Fruit fly (Drosophila melanogaster) whole organism, prepupa: ENCODE measurements around the gene CG3769.

Source experiments
- Blimp-1 ChIP-seq: fragments of 200-800 bp; sonication (Bioruptor generic); optimal IDR thresholded peaks from 3 replicates; lab custom pipeline; 2017; ENCODE audit warnings: missing biosample characterization, missing genetic modification characterization, mild to moderate bottlenecking, moderate library complexity, missing genetic modification reagents
- CG10631 ChIP-seq: fragments of 200-800 bp; sonication (Bioruptor generic); optimal IDR thresholded peaks from 2 replicates; lab custom pipeline; 2016; ENCODE audit warnings: missing biosample characterization, missing genetic modification characterization
- CG10669 ChIP-seq: fragments of 200-800 bp; sonication (Bioruptor generic); optimal IDR thresholded peaks from 3 replicates; lab custom pipeline; 2018; ENCODE audit warnings: missing biosample characterization, mild to moderate bottlenecking, missing genetic modification characterization, moderate library complexity
- CG11294 ChIP-seq: fragments of 200-800 bp; sonication (Bioruptor generic); IDR thresholded peaks from 2 replicates; pipeline ENCODE4 v1.3.6; 2022; ENCODE audit warnings: missing biosample characterization, missing genetic modification characterization
- CG11902 ChIP-seq: fragments of 200-800 bp; sonication (Bioruptor generic); optimal IDR thresholded peaks from 3 replicates; lab custom pipeline; 2016; ENCODE audit warnings: missing biosample characterization, missing genetic modification characterization
- CG1621 ChIP-seq: fragments of 200-800 bp; sonication (Bioruptor generic); optimal IDR thresholded peaks from 3 replicates; lab custom pipeline; 2018; ENCODE audit warnings: missing biosample characterization, mild to moderate bottlenecking, missing genetic modification characterization
- CG32006 ChIP-seq: fragments of 200-800 bp; sonication (Bioruptor generic); optimal IDR thresholded peaks from 3 replicates; lab custom pipeline; 2017; ENCODE audit warnings: missing biosample characterization, mild to moderate bottlenecking, missing genetic modification characterization
- CG34406 ChIP-seq: fragments of 200-800 bp; sonication (Bioruptor generic); optimal IDR thresholded peaks from 3 replicates; lab custom pipeline; 2016; ENCODE audit warnings: missing biosample characterization, missing genetic modification characterization
- CG3919 ChIP-seq: fragments of 200-800 bp; sonication (Bioruptor generic); optimal IDR thresholded peaks from 3 replicates; lab custom pipeline; 2016; ENCODE audit warnings: missing biosample characterization, missing genetic modification characterization
- CG6163 ChIP-seq: fragments of 200-800 bp; sonication (Bioruptor generic); IDR thresholded peaks from 3 replicates; pipeline ENCODE4 v1.3.6; 2022; ENCODE audit warnings: missing biosample characterization, missing genetic modification characterization
- CG6792 ChIP-seq: fragments of 200-800 bp; sonication (Bioruptor generic); optimal IDR thresholded peaks from 3 replicates; lab custom pipeline; 2016; ENCODE audit warnings: missing biosample characterization, missing genetic modification characterization
- CG6808 ChIP-seq: fragments of 200-800 bp; sonication (Bioruptor generic); optimal IDR thresholded peaks from 3 replicates; lab custom pipeline; 2017; ENCODE audit warnings: missing biosample characterization, missing genetic modification characterization, mild to moderate bottlenecking, moderate library complexity, missing genetic modification reagents
- CG7368 ChIP-seq: fragments of 200-800 bp; sonication (Bioruptor generic); optimal IDR thresholded peaks from 3 replicates; lab custom pipeline; 2016; ENCODE audit warnings: missing biosample characterization, missing genetic modification characterization
- CG8119 ChIP-seq: fragments of 200-800 bp; sonication (Bioruptor generic); IDR thresholded peaks from 3 replicates; pipeline ENCODE4 v1.3.6; 2022; ENCODE audit warnings: missing biosample characterization, missing genetic modification characterization
- CG8319 ChIP-seq: fragments of 200-800 bp; sonication (Bioruptor generic); optimal IDR thresholded peaks from 3 replicates; lab custom pipeline; 2016; ENCODE audit warnings: missing biosample characterization, missing genetic modification characterization
- CG9139 ChIP-seq: fragments of 200-800 bp; sonication (Bioruptor generic); optimal IDR thresholded peaks from 3 replicates; lab custom pipeline; 2017; ENCODE audit warnings: missing biosample characterization, mild to moderate bottlenecking, missing genetic modification characterization
- Eip78C ChIP-seq: fragments of 200-800 bp; sonication (Bioruptor generic); peaks from one replicate; lab custom pipeline; 2016; ENCODE audit warnings: missing biosample characterization, missing genetic modification characterization
- Ets21C ChIP-seq: fragments of 200-800 bp; sonication (Bioruptor generic); optimal IDR thresholded peaks from 3 replicates; lab custom pipeline; 2016; ENCODE audit warnings: missing biosample characterization, missing genetic modification characterization
- Ets96B ChIP-seq: fragments of 200-800 bp; optimal IDR thresholded peaks from 2 replicates; lab custom pipeline; 2019; ENCODE audit warnings: missing biosample characterization, mild to moderate bottlenecking, missing genetic modification characterization, moderate library complexity
- Gug ChIP-seq: fragments of 200-800 bp; sonication (Bioruptor generic); IDR thresholded peaks from 2 replicates; pipeline ENCODE4 v1.3.6; 2022; ENCODE audit warnings: missing biosample characterization, missing genetic modification characterization
- Hr38 ChIP-seq: sonication (Bioruptor generic); optimal IDR thresholded peaks from 2 replicates; lab custom pipeline; 2016; ENCODE audit warnings: missing biosample characterization, missing genetic modification characterization
- Hr39 ChIP-seq: fragments of 200-800 bp; sonication (Bioruptor generic); optimal IDR thresholded peaks from 2 replicates; lab custom pipeline; 2016; ENCODE audit warnings: missing biosample characterization, missing genetic modification characterization
- Hr4 ChIP-seq: fragments of 200-800 bp; sonication (Bioruptor generic); optimal IDR thresholded peaks from 3 replicates; lab custom pipeline; 2016; ENCODE audit warnings: missing biosample characterization, missing genetic modification characterization
- Lpt ChIP-seq: fragments of 200-800 bp; sonication (Bioruptor generic); optimal IDR thresholded peaks from 3 replicates; lab custom pipeline; 2016; ENCODE audit warnings: missing biosample characterization, missing genetic modification characterization
- Smox ChIP-seq: fragments of 200-800 bp; sonication (Bioruptor generic); optimal IDR thresholded peaks from 3 replicates; lab custom pipeline; 2016; ENCODE audit warnings: missing biosample characterization, missing genetic modification characterization
- Sox102F ChIP-seq: fragments of 200-800 bp; sonication (Bioruptor generic); optimal IDR thresholded peaks from 2 replicates; lab custom pipeline; 2016; ENCODE audit warnings: missing biosample characterization, mild to moderate bottlenecking, missing genetic modification characterization
- Sox14 ChIP-seq: fragments of 200-800 bp; sonication (Bioruptor generic); optimal IDR thresholded peaks from 3 replicates; lab custom pipeline; 2016; ENCODE audit warnings: missing biosample characterization, missing genetic modification characterization
- Sox15 ChIP-seq: fragments of 200-800 bp; sonication (Bioruptor generic); optimal IDR thresholded peaks from 3 replicates; lab custom pipeline; 2016; ENCODE audit warnings: missing biosample characterization, missing genetic modification characterization
- achi ChIP-seq: fragments of 200-800 bp; sonication (Bioruptor generic); optimal IDR thresholded peaks from 3 replicates; lab custom pipeline; 2016; ENCODE audit warnings: missing biosample characterization, missing genetic modification characterization
- acj6 ChIP-seq: fragments of 200-800 bp; sonication (Bioruptor generic); optimal IDR thresholded peaks from 3 replicates; lab custom pipeline; 2016; ENCODE audit warnings: missing biosample characterization, missing genetic modification characterization
- dsx ChIP-seq: fragments of 200-800 bp; optimal IDR thresholded peaks from 3 replicates; lab custom pipeline; 2019; ENCODE audit warnings: missing biosample characterization, mild to moderate bottlenecking, missing genetic modification characterization, moderate library complexity; ENCODE audit not compliant: poor library complexity, severe bottlenecking
- eg ChIP-seq: fragments of 200-800 bp; sonication (Bioruptor generic); IDR thresholded peaks from 3 replicates; pipeline ENCODE4 v1.3.6; 2022; ENCODE audit warnings: missing biosample characterization, missing genetic modification characterization
- esn ChIP-seq: fragments of 200-800 bp; sonication (Bioruptor generic); optimal IDR thresholded peaks from 2 replicates; lab custom pipeline; 2016; ENCODE audit warnings: missing biosample characterization, mild to moderate bottlenecking, missing genetic modification characterization, moderate library complexity
- fd85E ChIP-seq: fragments of 200-800 bp; sonication (Bioruptor generic); optimal IDR thresholded peaks from 3 replicates; lab custom pipeline; 2016; ENCODE audit warnings: missing biosample characterization, missing genetic modification characterization
- fkh ChIP-seq: fragments of 200-800 bp; sonication (Bioruptor generic); optimal IDR thresholded peaks from 3 replicates; lab custom pipeline; 2017; ENCODE audit warnings: missing biosample characterization, mild to moderate bottlenecking, missing genetic modification characterization, moderate library complexity
- lz ChIP-seq: fragments of 200-800 bp; sonication (Bioruptor generic); optimal IDR thresholded peaks from 3 replicates; lab custom pipeline; 2016; ENCODE audit warnings: missing biosample characterization, missing genetic modification characterization
- salr ChIP-seq, 2 experiments: fragments of 200-800 bp; sonication (Bioruptor generic); optimal IDR thresholded peaks; 3 replicates each; lab custom pipeline; 2016 to 2018; ENCODE audit warnings: missing biosample characterization in 2 of 2, missing genetic modification characterization in 2 of 2, mild to moderate bottlenecking in 1 of 2
- spab ChIP-seq: fragments of 200-800 bp; sonication (Bioruptor generic); optimal IDR thresholded peaks from 2 replicates; lab custom pipeline; 2017; ENCODE audit warnings: missing biosample characterization, mild to moderate bottlenecking, missing genetic modification characterization, missing genetic modification reagents
- ss ChIP-seq, 2 experiments: fragments of 200-800 bp; sonication (Bioruptor generic); optimal IDR thresholded peaks; 2 replicates in 1 of 2; 3 replicates in 1 of 2; lab custom pipeline; 2017 to 2018; ENCODE audit warnings: mild to moderate bottlenecking in 2 of 2, missing biosample characterization in 2 of 2, missing genetic modification characterization in 2 of 2, moderate library complexity in 1 of 2
- svp ChIP-seq: fragments of 200-800 bp; sonication (Bioruptor generic); peaks from one replicate; lab custom pipeline; 2016; ENCODE audit warnings: missing biosample characterization, missing genetic modification characterization
- topi ChIP-seq: fragments of 200-800 bp; sonication (Bioruptor generic); optimal IDR thresholded peaks from 3 replicates; lab custom pipeline; 2016; ENCODE audit warnings: missing biosample characterization, missing genetic modification characterization
- vri ChIP-seq: fragments of 200-800 bp; sonication (Bioruptor generic); optimal IDR thresholded peaks from 3 replicates; lab custom pipeline; 2016; ENCODE audit warnings: missing biosample characterization, mild to moderate bottlenecking, missing genetic modification characterization

The CG3769 gene

dm6 chr2L:9430992-9431602 lies 4.1 kb upstream of the CG3769 start, which contains the start of the genes FucTB and scat (continued):
- TF ChIP-seq Ets96B (peak; percentile 84), CG8119 (GFP tag; lab: Robert Waterston, UW) (peak; percentile 77), acj6 (GFP tag; lab: Kevin White, UChicago) (peak; percentile 88), CG6163 (GFP tag; lab: Robert Waterston, UW) (peak; percentile 75), Hr4 (GFP tag; lab: Kevin White, UChicago) (peak; percentile 72), eg (GFP tag; lab: Robert Waterston, UW) (peak; percentile 82; the same call in 2 of the 3 replicates), CG10631 (GFP tag; lab: Kevin White, UChicago) (peak; percentile 95), Smox (GFP tag; lab: Kevin White, UChicago) (peak; percentile 70), Lpt (GFP tag; lab: Kevin White, UChicago) (peak; percentile 71), salr (GFP tag; optimal IDR thresholded peaks at IDR 0.05; lab: Kevin White, UChicago) (peak; percentile 58 to 87), Sox15 (GFP tag; lab: Kevin White, UChicago) (peak; percentile 84), CG1621 (peak; percentile 29), CG8319 (GFP tag; lab: Kevin White, UChicago) (peak; percentile 64), CG32006 (GFP tag; lab: Kevin White, UChicago) (peak; percentile 93)

dm6 chr2L:9436504-9436903 lies 1.3 kb downstream of the CG3769 start, which contains the start of gene RpS28-like:
RpS28-like (plus strand) TSS chr2L:9436804.
- no peak for TF ChIP-seq CG6163 (GFP tag; lab: Robert Waterston, UW)
- TF ChIP-seq CG6808 (GFP tag; lab: Kevin White, UChicago), result no peak
- TF ChIP-seq CG3919, result no peak
- TF ChIP-seq Sox102F (GFP tag; lab: Kevin White, UChicago), result no peak
- TF ChIP-seq Blimp-1 (GFP tag; lab: Kevin White, UChicago), result no peak
- TF ChIP-seq spab, result no peak
- no peak for TF ChIP-seq ss (GFP tag; optimal IDR thresholded peaks at IDR 0.05; lab: Kevin White, UChicago)
- TF ChIP-seq CG11294 (GFP tag; lab: Robert Waterston, UW), result no peak
- no peak for TF ChIP-seq CG10631 (GFP tag; lab: Kevin White, UChicago)
- TF ChIP-seq fd85E (GFP tag; lab: Kevin White, UChicago), result no peak
- no peak for TF ChIP-seq Ets96B
- TF ChIP-seq Hr39, result no peak
- TF ChIP-seq, all 60 proteins: peak for 0

dm6 chr2L:9437216-9437715 lies 2.1 kb downstream of the CG3769 start, which contains the start of gene numb:
numb (plus strand) TSS chr2L:9437469.
- TF ChIP-seq eg (GFP tag; lab: Robert Waterston, UW) (peak; percentile 53; the same call in 1 of the 3 replicates), vri (GFP tag; lab: Kevin White, UChicago) (no peak), achi (peak; percentile 73), CG3919 (peak; percentile 0), CG7368 (GFP tag; lab: Kevin White, UChicago) (no peak), acj6 (GFP tag; lab: Kevin White, UChicago) (peak; percentile 6), CG6163 (GFP tag; lab: Robert Waterston, UW) (peak; percentile 62; the same call in 1 of the 3 replicates), Sox14 (GFP tag; lab: Kevin White, UChicago) (no peak), Eip78C (GFP tag; lab: Kevin White, UChicago) (peak; percentile 58), esn (GFP tag; lab: Kevin White, UChicago) (no peak), fd85E (GFP tag; lab: Kevin White, UChicago) (no peak), CG11902 (GFP tag; lab: Kevin White, UChicago) (no peak), CG11294 (GFP tag; lab: Robert Waterston, UW) (no peak), lz (peak; percentile 4), CG8119 (GFP tag; lab: Robert Waterston, UW) (no peak)

DNA sequence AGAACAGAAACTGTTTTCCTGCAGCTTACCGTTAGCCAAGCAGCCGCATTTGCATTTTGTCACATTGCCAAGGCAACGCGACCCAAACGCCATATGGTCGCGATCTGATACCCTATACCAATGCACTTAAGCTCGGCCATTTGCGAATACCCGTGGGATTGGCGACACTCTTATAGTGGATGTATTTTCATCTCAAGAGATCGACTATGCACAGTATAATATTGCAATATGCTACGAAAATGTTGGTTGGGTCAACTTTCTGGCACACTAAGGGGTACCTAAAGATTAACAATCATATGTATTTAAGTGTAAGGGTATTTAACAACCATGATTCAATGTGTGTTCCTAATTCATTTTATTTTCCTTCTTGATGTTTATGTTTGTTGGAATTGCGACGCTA lies 3.0 kb downstream of the CG3769 start:
- TF ChIP-seq CG34406 (GFP tag; lab: Kevin White, UChicago), result peak; percentile 39
- no peak for TF ChIP-seq Gug (GFP tag; lab: Robert Waterston, UW)
- TF ChIP-seq CG10669 (GFP tag; lab: Kevin White, UChicago), result peak; percentile 32
- TF ChIP-seq svp (GFP tag; lab: Kevin White, UChicago), result peak; percentile 82
- peak; percentile 74 for TF ChIP-seq Hr39
- no peak for TF ChIP-seq CG9139 (GFP tag; lab: Kevin White, UChicago)
- peak; percentile 64 for TF ChIP-seq Ets21C
- TF ChIP-seq Blimp-1 (GFP tag; lab: Kevin White, UChicago), result no peak
- TF ChIP-seq CG11902 (GFP tag; lab: Kevin White, UChicago), result peak; percentile 37
- TF ChIP-seq fkh (GFP tag; lab: Kevin White, UChicago), result no peak
- no peak for TF ChIP-seq Hr38
- TF ChIP-seq dsx (GFP tag; lab: Kevin White, UChicago), result no peak
- peak; percentile 77 for TF ChIP-seq lz
- peak; percentile 21 for TF ChIP-seq vri (GFP tag; lab: Kevin White, UChicago)
- peak; percentile 76 for TF ChIP-seq Smox (GFP tag; lab: Kevin White, UChicago)
- TF ChIP-seq Sox15 (GFP tag; lab: Kevin White, UChicago), result no peak
- peak; percentile 71 for TF ChIP-seq topi
- TF ChIP-seq CG6792 (GFP tag; lab: Kevin White, UChicago), result peak; percentile 54
- TF ChIP-seq Ets96B, result peak; percentile 36
- TF ChIP-seq CG8119 (GFP tag; lab: Robert Waterston, UW), result peak; percentile 42; the same call in 2 of the 3 replicates
- peak; percentile 25 for TF ChIP-seq Hr4 (GFP tag; lab: Kevin White, UChicago)
